Worm (Caenorhabditis elegans) whole organism, late embryonic: ENCODE measurements around the gene clec-38.

ENCODE experiments used
- C08G9.2 ChIP-seq: sonication (generic microtip); optimal IDR thresholded peaks from 2 replicates; lab custom pipeline; 2016; ENCODE audit warnings: mild to moderate bottlenecking, missing genetic modification characterization, moderate library complexity, missing compliant biosample characterization
- F13H6.1 ChIP-seq: sonication (generic microtip); optimal IDR thresholded peaks from 2 replicates; lab custom pipeline; 2016; ENCODE audit warnings: missing genetic modification characterization, missing compliant biosample characterization
- K02D7.2 ChIP-seq: sonication (generic microtip); optimal IDR thresholded peaks from 2 replicates; lab custom pipeline; 2017; ENCODE audit warnings: mild to moderate bottlenecking, missing genetic modification characterization, missing compliant biosample characterization
- K09A11.1 ChIP-seq: sonication (generic microtip); optimal IDR thresholded peaks from 2 replicates; lab custom pipeline; 2017; ENCODE audit warnings: antibody characterized with exemption, mild to moderate bottlenecking, missing genetic modification characterization, missing compliant biosample characterization; ENCODE audit not compliant: insufficient read depth
- Y22D7AL.16 ChIP-seq: sonication (generic microtip); optimal IDR thresholded peaks from 2 replicates; lab custom pipeline; 2016; ENCODE audit warnings: missing genetic modification characterization, missing compliant biosample characterization
- ama-1 ChIP-seq: fragments of 150-350 bp; optimal IDR thresholded peaks from 2 replicates; lab custom pipeline; 2014
- ceh-14 ChIP-seq: sonication (generic microtip); optimal IDR thresholded peaks from 2 replicates; lab custom pipeline; 2016; ENCODE audit warnings: missing genotype, missing genetic modification characterization, missing compliant biosample characterization
- ceh-18 ChIP-seq: sonication (generic microtip); optimal IDR thresholded peaks from 2 replicates; lab custom pipeline; 2016; ENCODE audit warnings: missing genetic modification characterization, missing compliant biosample characterization
- ceh-19 ChIP-seq: fragments of 200-800 bp; sonication (Bioruptor generic); optimal IDR thresholded peaks from 2 replicates; lab custom pipeline; 2018; ENCODE audit warnings: mild to moderate bottlenecking, missing genetic modification characterization, missing compliant biosample characterization
- ceh-2 ChIP-seq: sonication (generic microtip); optimal IDR thresholded peaks from 2 replicates; lab custom pipeline; 2016; ENCODE audit warnings: missing genotype, missing genetic modification characterization, missing compliant biosample characterization
- ceh-30 ChIP-seq: fragments of 150-350 bp; optimal IDR thresholded peaks from 2 replicates; lab custom pipeline; 2014; ENCODE audit warnings: missing biosample characterization, missing genetic modification characterization
- ceh-31 ChIP-seq: sonication (generic microtip); optimal IDR thresholded peaks from 2 replicates; lab custom pipeline; 2016; ENCODE audit warnings: missing genetic modification characterization, missing compliant biosample characterization
- ceh-45 ChIP-seq: fragments of 200-800 bp; sonication (Bioruptor generic); IDR thresholded peaks from 2 replicates; pipeline ENCODE4 v1.3.6; 2022; ENCODE audit warnings: missing genetic modification reagents, missing genetic modification characterization, missing compliant biosample characterization
- ceh-6 ChIP-seq: fragments of 200-800 bp; sonication (Bioruptor generic); optimal IDR thresholded peaks from 2 replicates; lab custom pipeline; 2018; ENCODE audit warnings: mild to moderate bottlenecking, missing genetic modification characterization, missing compliant biosample characterization
- dmd-4 ChIP-seq: sonication (generic microtip); optimal IDR thresholded peaks from 2 replicates; lab custom pipeline; 2016; ENCODE audit warnings: borderline replicate concordance, missing genetic modification characterization, missing compliant biosample characterization
- dve-1 ChIP-seq: sonication (generic microtip); optimal IDR thresholded peaks from 2 replicates; lab custom pipeline; 2017; ENCODE audit warnings: antibody characterized with exemption, mild to moderate bottlenecking, missing genetic modification characterization, missing compliant biosample characterization
- elt-2 ChIP-seq: sonication (generic microtip); optimal IDR thresholded peaks from 2 replicates; lab custom pipeline; 2016; ENCODE audit warnings: missing genetic modification reagents, missing genetic modification characterization, missing compliant biosample characterization
- eyg-1 ChIP-seq: sonication (generic microtip); optimal IDR thresholded peaks from 2 replicates; lab custom pipeline; 2016; ENCODE audit warnings: missing genotype, missing genetic modification characterization, missing compliant biosample characterization
- fkh-10 ChIP-seq: fragments of 150-350 bp; optimal IDR thresholded peaks from 2 replicates; lab custom pipeline; 2014; ENCODE audit warnings: missing biosample characterization, missing genetic modification reagents, missing genetic modification characterization
- hlh-13 ChIP-seq: fragments of 200-800 bp; sonication (Bioruptor generic); optimal IDR thresholded peaks from 2 replicates; lab custom pipeline; 2018; ENCODE audit warnings: mild to moderate bottlenecking, missing genetic modification characterization, missing compliant biosample characterization
- hlh-15 ChIP-seq: sonication (generic microtip); optimal IDR thresholded peaks from 2 replicates; lab custom pipeline; 2016; ENCODE audit warnings: missing genetic modification characterization, missing compliant biosample characterization
- hlh-6 ChIP-seq: sonication (generic microtip); optimal IDR thresholded peaks from 2 replicates; lab custom pipeline; 2016; ENCODE audit warnings: missing genotype, missing genetic modification characterization, missing compliant biosample characterization
- hlh-8 ChIP-seq: sonication (generic microtip); optimal IDR thresholded peaks from 2 replicates; lab custom pipeline; 2016; ENCODE audit warnings: missing genotype, missing genetic modification characterization, missing compliant biosample characterization
- lin-11 ChIP-seq: fragments of 200-800 bp; sonication (Bioruptor generic); optimal IDR thresholded peaks from 2 replicates; lab custom pipeline; 2018; ENCODE audit warnings: mild to moderate bottlenecking, missing genetic modification characterization, missing compliant biosample characterization
- nfya-1 ChIP-seq: sonication (generic microtip); optimal IDR thresholded peaks from 2 replicates; lab custom pipeline; 2017; ENCODE audit warnings: missing genetic modification characterization, mild to moderate bottlenecking, missing compliant biosample characterization, antibody characterized with exemption, moderate library complexity
- nhr-11 ChIP-seq: fragments of 150-350 bp; optimal IDR thresholded peaks from 2 replicates; lab custom pipeline; 2014; ENCODE audit warnings: missing biosample characterization, missing genetic modification characterization
- npax-4 ChIP-seq: sonication (generic microtip); optimal IDR thresholded peaks from 2 replicates; lab custom pipeline; 2016; ENCODE audit warnings: missing genetic modification characterization, missing compliant biosample characterization
- pag-3 ChIP-seq: sonication (generic microtip); optimal IDR thresholded peaks from 2 replicates; lab custom pipeline; 2016; ENCODE audit warnings: missing compliant biosample characterization, missing genetic modification characterization, borderline replicate concordance
- pqm-1 ChIP-seq: sonication (generic microtip); optimal IDR thresholded peaks from 2 replicates; lab custom pipeline; 2016; ENCODE audit warnings: missing genetic modification characterization, missing compliant biosample characterization
- ref-2 ChIP-seq: sonication (generic microtip); optimal IDR thresholded peaks from 2 replicates; lab custom pipeline; 2016; ENCODE audit warnings: missing genetic modification characterization, missing compliant biosample characterization
- rnt-1 ChIP-seq: sonication (generic microtip); optimal IDR thresholded peaks from 2 replicates; lab custom pipeline; 2016; ENCODE audit warnings: missing genetic modification characterization, missing compliant biosample characterization
- sox-2 ChIP-seq: fragments of 200-800 bp; sonication (Bioruptor generic); IDR thresholded peaks from 2 replicates; pipeline ENCODE4 v1.3.6; 2022; ENCODE audit warnings: missing genetic modification reagents, missing genetic modification characterization, missing compliant biosample characterization
- syd-9 ChIP-seq: sonication (generic microtip); optimal IDR thresholded peaks from 2 replicates; lab custom pipeline; 2016; ENCODE audit warnings: mild to moderate bottlenecking, missing genetic modification characterization, moderate library complexity, missing compliant biosample characterization
- tbx-2 ChIP-seq: sonication (generic microtip); optimal IDR thresholded peaks from 2 replicates; lab custom pipeline; 2016; ENCODE audit warnings: missing genetic modification characterization, missing compliant biosample characterization
- tbx-7 ChIP-seq: sonication (generic microtip); optimal IDR thresholded peaks from 2 replicates; lab custom pipeline; 2016; ENCODE audit warnings: missing genotype, missing genetic modification characterization, missing compliant biosample characterization
- ttx-3 ChIP-seq: sonication (generic microtip); optimal IDR thresholded peaks from 2 replicates; lab custom pipeline; 2016; ENCODE audit warnings: missing genetic modification reagents, missing genetic modification characterization, missing compliant biosample characterization
- unc-55 ChIP-seq: sonication (generic microtip); optimal IDR thresholded peaks from 2 replicates; lab custom pipeline; 2017; ENCODE audit warnings: missing biosample characterization, missing genetic modification reagents, missing genetic modification characterization
- unc-86 ChIP-seq: sonication (generic microtip); optimal IDR thresholded peaks from 2 replicates; lab custom pipeline; 2016; ENCODE audit warnings: missing genetic modification characterization, missing compliant biosample characterization
- zip-5 ChIP-seq: sonication (generic microtip); optimal IDR thresholded peaks from 2 replicates; lab custom pipeline; 2016; ENCODE audit warnings: missing genetic modification characterization, missing compliant biosample characterization

The clec-38 gene

DNA sequence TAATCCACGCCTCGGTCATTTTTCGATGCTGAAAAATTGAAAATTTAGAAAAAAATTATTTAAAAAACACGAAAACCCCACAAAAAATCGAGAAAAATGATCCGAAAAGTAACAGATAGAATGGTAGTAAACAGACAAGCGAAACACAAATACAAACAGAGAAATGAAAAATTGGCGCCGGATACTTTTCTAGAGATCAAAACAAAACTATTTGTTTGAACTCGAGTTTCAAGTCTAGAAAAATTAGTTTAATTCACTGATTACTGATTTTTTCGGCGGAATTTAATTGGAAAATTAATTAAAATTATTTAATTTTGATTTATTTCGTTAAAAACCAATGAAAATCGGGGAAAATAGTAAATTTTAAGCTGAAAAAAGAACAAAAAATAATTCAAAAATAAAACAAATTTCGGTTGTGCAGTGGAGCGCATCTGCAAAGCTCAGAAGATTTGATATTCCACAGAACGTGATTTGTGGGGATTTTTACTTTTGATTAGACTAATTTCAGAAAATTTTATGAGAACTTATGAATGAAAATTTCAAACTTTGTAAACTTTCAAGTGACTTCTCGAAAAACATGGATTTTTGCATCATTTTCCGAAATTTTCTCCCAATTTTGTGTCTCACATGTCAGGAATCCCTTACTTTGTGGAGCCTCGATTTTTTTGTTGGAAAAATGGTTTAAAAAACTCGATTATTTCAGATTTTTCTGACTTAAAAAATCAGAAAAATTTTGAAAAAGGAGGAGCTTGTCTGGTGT is 11.0 kb upstream of the clec-38 start, which contains the start of gene gyg-2:
Gene gyg-2, minus strand, starts transcription at position 28 of the 760 bp plus-strand sequence.
- no peak for TF ChIP-seq ceh-30 (tag; lab: Kevin White, UChicago)
- TF ChIP-seq C08G9.2 (tag; lab: Kevin White, UChicago) = peak; percentile 17
- peak; percentile 64 for TF ChIP-seq tbx-7
- peak; percentile 33 for TF ChIP-seq ceh-2 (tag; lab: Kevin White, UChicago)
- TF ChIP-seq rnt-1 (tag; lab: Kevin White, UChicago) = no peak
- TF ChIP-seq zip-5 (tag; lab: Kevin White, UChicago) = peak; percentile 53
- no peak for TF ChIP-seq fkh-10
- no peak for TF ChIP-seq sox-2 (GFP tag; lab: Robert Waterston, UW)
- TF ChIP-seq elt-2 (tag; lab: Kevin White, UChicago) = peak; percentile 24
- no peak for TF ChIP-seq nfya-1 (tag; lab: Kevin White, UChicago)
- no peak for TF ChIP-seq ceh-18
- TF ChIP-seq ceh-31 = peak; percentile 53
- no peak for TF ChIP-seq Y22D7AL.16 (tag; lab: Kevin White, UChicago)
- TF ChIP-seq tbx-2 (tag; lab: Kevin White, UChicago) = peak; percentile 13
- peak; percentile 7 for TF ChIP-seq ceh-14 (tag; lab: Kevin White, UChicago)
- TF ChIP-seq, all 69 proteins: peak for 8

DNA sequence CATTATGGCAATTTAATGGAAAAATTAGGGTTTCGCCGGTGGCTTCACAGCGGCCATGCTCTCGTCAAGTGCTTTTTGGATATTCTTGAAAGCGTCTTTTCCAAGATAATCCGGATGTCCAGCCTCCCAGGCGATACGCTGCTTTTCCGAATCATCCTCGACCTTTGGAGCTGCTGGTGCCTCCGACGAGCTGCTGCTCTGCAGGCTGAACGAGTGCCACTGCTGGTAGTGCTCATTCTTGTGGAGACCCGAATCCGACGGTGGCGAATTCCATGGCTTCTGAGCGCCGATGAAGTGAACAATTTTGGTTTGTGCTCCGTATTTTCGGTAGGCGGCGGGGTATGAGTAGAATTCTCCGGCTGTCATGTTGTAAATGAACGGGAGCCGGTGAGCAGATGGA is 9.8 kb upstream of the clec-38 start:
- no peak for TF ChIP-seq ttx-3
- TF ChIP-seq nfya-1 (tag; lab: Kevin White, UChicago) = no peak
- no peak for TF ChIP-seq ceh-6
- no peak for TF ChIP-seq F13H6.1 (tag; lab: Kevin White, UChicago)
- TF ChIP-seq ama-1 (lab: Kevin White, UChicago) = no peak
- TF ChIP-seq pqm-1 (tag; lab: Kevin White, UChicago) = no peak
- TF ChIP-seq dve-1 (tag; lab: Kevin White, UChicago) = no peak
- TF ChIP-seq syd-9 (tag; lab: Kevin White, UChicago) = no peak
- no peak for TF ChIP-seq ref-2 (tag; lab: Kevin White, UChicago)
- no peak for TF ChIP-seq hlh-15
- no peak for TF ChIP-seq nhr-11 (tag; lab: Kevin White, UChicago)
- TF ChIP-seq ceh-18 = no peak
- no peak for TF ChIP-seq K09A11.1 (tag; lab: Kevin White, UChicago)
- no peak for TF ChIP-seq unc-86 (tag; lab: Kevin White, UChicago)
- no peak for TF ChIP-seq dmd-4 (tag; lab: Kevin White, UChicago)
- TF ChIP-seq hlh-6 (tag; lab: Kevin White, UChicago) = no peak
- no peak for TF ChIP-seq ceh-45
- TF ChIP-seq unc-55 (GFP tag; lab: Kevin White, UChicago) = no peak
- TF ChIP-seq eyg-1 (tag; lab: Kevin White, UChicago) = no peak
- TF ChIP-seq ceh-19 (GFP tag; lab: Kevin White, UChicago) = no peak

DNA sequence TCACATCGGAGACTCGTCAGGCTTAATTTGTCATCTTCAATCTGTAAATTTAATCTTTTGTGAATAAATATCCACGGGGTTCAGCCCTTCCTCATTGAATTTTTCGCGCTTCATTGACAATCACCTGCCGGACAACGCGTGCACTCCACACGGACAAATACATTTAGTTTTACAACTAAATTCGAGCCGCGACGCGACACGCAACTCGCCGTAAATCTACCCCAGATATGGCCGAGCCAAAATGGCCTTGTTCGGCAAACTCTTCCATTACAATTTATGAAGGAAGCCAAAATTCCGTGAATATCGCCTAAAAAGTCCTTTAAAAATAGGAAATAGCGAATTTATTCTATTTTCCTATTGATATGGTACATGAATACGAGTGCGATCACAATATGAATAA is 9.4 kb upstream of the clec-38 start:
- TF ChIP-seq fkh-10 (no peak), npax-4 (tag; lab: Kevin White, UChicago) (no peak), tbx-2 (tag; lab: Kevin White, UChicago) (no peak), pag-3 (tag; lab: Kevin White, UChicago) (no peak), C08G9.2 (tag; lab: Kevin White, UChicago) (no peak), dve-1 (tag; lab: Kevin White, UChicago) (no peak), hlh-8 (tag; lab: Kevin White, UChicago) (no peak), lin-11 (tag; lab: Kevin White, UChicago) (no peak), K02D7.2 (no peak), eyg-1 (tag; lab: Kevin White, UChicago) (no peak), hlh-13 (GFP tag; lab: Kevin White, UChicago) (no peak), ceh-6 (no peak), ref-2 (tag; lab: Kevin White, UChicago) (no peak)
